Worm (Caenorhabditis elegans) whole organism, mixed stage, embryonic: Measurements from ENCODE around the gene Y48G9A.9.

Experiments used
- M03D4.4 ChIP-seq: sonication (generic microtip); optimal IDR thresholded peaks from 2 replicates; lab custom pipeline; 2017; ENCODE audit warnings: mild to moderate bottlenecking, missing genetic modification characterization, missing compliant biosample characterization
- bed-3 ChIP-seq: fragments of 200-800 bp; sonication (Bioruptor generic); optimal IDR thresholded peaks from 3 replicates; lab custom pipeline; 2018; ENCODE audit warnings: mild to moderate bottlenecking, missing genetic modification characterization, moderate library complexity, missing compliant biosample characterization
- blmp-1 ChIP-seq: fragments of 150-350 bp; optimal IDR thresholded peaks from 2 replicates; lab custom pipeline; 2014; ENCODE audit warnings: missing biosample characterization, missing genetic modification characterization
- ceh-39 ChIP-seq: fragments of 150-350 bp; optimal IDR thresholded peaks from 2 replicates; lab custom pipeline; 2014; ENCODE audit warnings: missing biosample characterization, missing genetic modification characterization
- ceh-43 ChIP-seq: fragments of 200-800 bp; sonication (Bioruptor generic); optimal IDR thresholded peaks from 2 replicates; lab custom pipeline; 2018; ENCODE audit warnings: mild to moderate bottlenecking, missing genetic modification characterization, moderate library complexity, missing compliant biosample characterization
- ceh-83 ChIP-seq: fragments of 200-800 bp; sonication (Bioruptor generic); optimal IDR thresholded peaks from 2 replicates; lab custom pipeline; 2018; ENCODE audit warnings: mild to moderate bottlenecking, missing genetic modification characterization, missing compliant biosample characterization
- cnd-1 ChIP-seq: fragments of 200-800 bp; sonication (Bioruptor generic); optimal IDR thresholded peaks from 2 replicates; lab custom pipeline; 2018; ENCODE audit warnings: mild to moderate bottlenecking, missing genetic modification characterization, missing compliant biosample characterization
- drap-1 ChIP-seq: fragments of 200-800 bp; sonication (Bioruptor generic); optimal IDR thresholded peaks from 3 replicates; lab custom pipeline; 2018; ENCODE audit warnings: mild to moderate bottlenecking, missing genetic modification characterization, missing compliant biosample characterization
- elt-1 ChIP-seq: sonication (generic microtip); optimal IDR thresholded peaks from 2 replicates; lab custom pipeline; 2017; ENCODE audit warnings: missing genetic modification characterization, mild to moderate bottlenecking, missing compliant biosample characterization, antibody characterized with exemption, moderate library complexity, borderline replicate concordance; ENCODE audit not compliant: insufficient read depth
- elt-3 ChIP-seq: fragments of 150-350 bp; optimal IDR thresholded peaks from 2 replicates; lab custom pipeline; 2014; ENCODE audit warnings: missing biosample characterization, missing genetic modification characterization
- flh-1 ChIP-seq: fragments of 200-800 bp; sonication (Bioruptor generic); optimal IDR thresholded peaks from 2 replicates; lab custom pipeline; 2018; ENCODE audit warnings: mild to moderate bottlenecking, missing genetic modification characterization, moderate library complexity, missing compliant biosample characterization
- ham-2 ChIP-seq: fragments of 200-800 bp; sonication (Bioruptor generic); optimal IDR thresholded peaks from 2 replicates; lab custom pipeline; 2018; ENCODE audit warnings: mild to moderate bottlenecking, missing genetic modification characterization, missing compliant biosample characterization
- hlh-1 ChIP-seq: fragments of 150-350 bp; optimal IDR thresholded peaks from 2 replicates; lab custom pipeline; 2014; ENCODE audit warnings: missing biosample characterization, missing genetic modification reagents, missing genetic modification characterization
- lin-13 ChIP-seq: fragments of 150-350 bp; optimal IDR thresholded peaks from 2 replicates; lab custom pipeline; 2014; ENCODE audit warnings: missing biosample characterization, missing genetic modification characterization
- lin-32 ChIP-seq: fragments of 200-800 bp; sonication (Bioruptor generic); optimal IDR thresholded peaks from 2 replicates; lab custom pipeline; 2018; ENCODE audit warnings: mild to moderate bottlenecking, missing genetic modification characterization, missing compliant biosample characterization
- lsy-2 ChIP-seq: fragments of 150-350 bp; optimal IDR thresholded peaks from 2 replicates; lab custom pipeline; 2014; ENCODE audit warnings: missing biosample characterization, missing genetic modification characterization
- mab-5 ChIP-seq: fragments of 150-350 bp; optimal IDR thresholded peaks from 2 replicates; lab custom pipeline; 2014; ENCODE audit warnings: missing biosample characterization, missing genetic modification characterization
- mep-1 ChIP-seq: fragments of 150-350 bp; optimal IDR thresholded peaks from 2 replicates; lab custom pipeline; 2017; ENCODE audit warnings: missing biosample characterization, missing genetic modification reagents, missing genetic modification characterization, inconsistent platforms
- mls-2 ChIP-seq: sonication (generic microtip); optimal IDR thresholded peaks from 2 replicates; lab custom pipeline; 2016; ENCODE audit warnings: mild to moderate bottlenecking, missing genetic modification characterization, moderate library complexity, missing compliant biosample characterization
- nhr-12 ChIP-seq: fragments of 150-350 bp; optimal IDR thresholded peaks from 2 replicates; lab custom pipeline; 2014; ENCODE audit warnings: missing biosample characterization, missing genetic modification characterization
- nhr-2 ChIP-seq: fragments of 150-350 bp; optimal IDR thresholded peaks from 2 replicates; lab custom pipeline; 2014; ENCODE audit warnings: missing biosample characterization, missing genetic modification characterization
- nhr-237 ChIP-seq: fragments of 150-350 bp; optimal IDR thresholded peaks from 2 replicates; lab custom pipeline; 2014; ENCODE audit warnings: missing biosample characterization, missing genetic modification characterization
- nhr-76 ChIP-seq: sonication (generic microtip); optimal IDR thresholded peaks from 2 replicates; lab custom pipeline; 2017; ENCODE audit warnings: missing biosample characterization, missing genetic modification characterization
- pha-4 ChIP-seq: fragments of 150-350 bp; optimal IDR thresholded peaks from 2 replicates; lab custom pipeline; 2018; ENCODE audit warnings: missing biosample characterization, missing genetic modification reagents, missing genetic modification characterization
- sem-2 ChIP-seq: fragments of 200-800 bp; sonication (Bioruptor generic); optimal IDR thresholded peaks from 2 replicates; lab custom pipeline; 2018; ENCODE audit warnings: mild to moderate bottlenecking, missing genetic modification characterization, missing compliant biosample characterization
- snpc-4 ChIP-seq: fragments of 150-350 bp; optimal IDR thresholded peaks from 2 replicates; lab custom pipeline; 2014; ENCODE audit warnings: missing biosample characterization, missing genetic modification characterization
- sptf-1 ChIP-seq: sonication (generic microtip); optimal IDR thresholded peaks from 2 replicates; lab custom pipeline; 2017; ENCODE audit warnings: mild to moderate bottlenecking, missing genetic modification characterization, moderate library complexity, missing compliant biosample characterization
- unc-120 ChIP-seq: sonication (generic microtip); optimal IDR thresholded peaks from 2 replicates; lab custom pipeline; 2017; ENCODE audit warnings: missing genetic modification characterization, missing compliant biosample characterization; ENCODE audit not compliant: poor library complexity, severe bottlenecking
- unc-39 ChIP-seq: fragments of 150-350 bp; optimal IDR thresholded peaks from 2 replicates; lab custom pipeline; 2014; ENCODE audit warnings: missing biosample characterization, missing genetic modification characterization
- unc-62 ChIP-seq: fragments of 150-350 bp; optimal IDR thresholded peaks from 2 replicates; lab custom pipeline; 2014; ENCODE audit warnings: missing biosample characterization, missing genetic modification reagents, missing genetic modification characterization
- zip-8 ChIP-seq: fragments of 150-350 bp; optimal IDR thresholded peaks from 2 replicates; lab custom pipeline; 2014; ENCODE audit warnings: missing biosample characterization, missing genetic modification characterization
- ztf-11 ChIP-seq: fragments of 150-350 bp; optimal IDR thresholded peaks from 2 replicates; lab custom pipeline; 2014; ENCODE audit warnings: missing biosample characterization, missing genetic modification characterization

Gene Y48G9A.9

DNA sequence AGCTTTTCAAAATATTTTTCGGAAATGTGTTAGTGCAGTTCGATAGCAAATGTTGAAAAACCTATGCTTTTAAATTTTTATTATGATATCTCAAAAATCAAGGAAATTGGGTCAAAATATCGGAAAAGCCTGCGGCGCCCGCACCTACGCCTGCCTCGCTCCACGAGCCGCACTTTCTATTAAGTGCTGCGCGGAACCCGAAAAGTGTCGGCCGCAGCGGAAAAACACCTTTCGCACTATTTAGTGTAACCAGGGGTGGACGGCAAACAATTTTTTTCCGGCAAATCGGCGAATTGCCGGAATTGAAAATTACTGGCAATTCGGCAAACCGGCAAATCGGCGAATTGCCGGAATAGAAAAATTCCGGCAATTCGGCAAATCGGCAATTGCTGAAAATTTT lies 7.7 kb upstream of the Y48G9A.9 start:
- TF ChIP-seq unc-62 (GFP tag; lab: Kevin White, UChicago) (no peak), hlh-1 (tag; lab: Kevin White, UChicago) (no peak), cnd-1 (tag; lab: Kevin White, UChicago) (no peak), pha-4 (tag; lab: Kevin White, UChicago) (no peak), ham-2 (GFP tag; lab: Kevin White, UChicago) (no peak), nhr-2 (tag; lab: Kevin White, UChicago) (no peak), mls-2 (tag; lab: Kevin White, UChicago) (no peak), lsy-2 (tag; lab: Kevin White, UChicago) (no peak), flh-1 (GFP tag; lab: Kevin White, UChicago) (no peak), bed-3 (GFP tag; lab: Kevin White, UChicago) (no peak), blmp-1 (tag; lab: Kevin White, UChicago) (no peak), nhr-76 (tag; lab: Kevin White, UChicago) (no peak), nhr-237 (tag; lab: Kevin White, UChicago) (no peak), unc-120 (no peak), ceh-83 (no peak), zip-8 (tag; lab: Kevin White, UChicago) (no peak), sptf-1 (no peak)
- TF ChIP-seq, all 35 proteins: peak for 0

DNA sequence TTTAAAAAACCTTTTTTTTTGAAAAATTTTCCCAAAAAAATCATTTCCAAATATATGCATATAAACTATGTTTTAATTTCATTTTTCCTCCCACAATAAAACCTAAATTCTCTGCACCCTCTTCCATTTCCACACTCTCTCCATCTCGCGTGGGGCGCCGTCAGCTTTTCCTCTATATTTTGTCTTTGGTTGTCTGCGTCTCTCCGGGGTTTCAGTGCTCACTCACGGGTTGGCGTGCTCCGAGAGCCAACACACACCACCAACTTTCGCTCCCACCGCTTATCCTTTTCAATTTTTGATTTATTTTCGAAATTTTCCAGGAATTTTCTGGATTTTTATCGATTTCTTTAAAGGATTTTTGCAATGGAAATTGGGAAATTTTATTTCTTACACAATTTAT lies 3.1 kb upstream of the Y48G9A.9 start:
- TF ChIP-seq ham-2 (GFP tag; lab: Kevin White, UChicago), result no peak
- TF ChIP-seq bed-3 (GFP tag; lab: Kevin White, UChicago), result no peak
- no peak for TF ChIP-seq nhr-2 (tag; lab: Kevin White, UChicago)
- TF ChIP-seq unc-62 (GFP tag; lab: Kevin White, UChicago), result no peak
- no peak for TF ChIP-seq nhr-237 (tag; lab: Kevin White, UChicago)
- no peak for TF ChIP-seq nhr-12
- no peak for TF ChIP-seq nhr-76 (tag; lab: Kevin White, UChicago)
- no peak for TF ChIP-seq mep-1 (tag; lab: Kevin White, UChicago)
- TF ChIP-seq elt-1 (tag; lab: Kevin White, UChicago), result no peak
- TF ChIP-seq zip-8 (tag; lab: Kevin White, UChicago), result no peak
- TF ChIP-seq cnd-1 (tag; lab: Kevin White, UChicago), result no peak
- no peak for TF ChIP-seq flh-1 (GFP tag; lab: Kevin White, UChicago)
- no peak for TF ChIP-seq M03D4.4 (tag; lab: Kevin White, UChicago)
- TF ChIP-seq pha-4 (tag; lab: Kevin White, UChicago), result no peak
- no peak for TF ChIP-seq elt-3 (tag; lab: Kevin White, UChicago)
- TF ChIP-seq ceh-83, result no peak
- TF ChIP-seq mab-5, result no peak
- TF ChIP-seq, all 35 proteins: peak for 0

DNA sequence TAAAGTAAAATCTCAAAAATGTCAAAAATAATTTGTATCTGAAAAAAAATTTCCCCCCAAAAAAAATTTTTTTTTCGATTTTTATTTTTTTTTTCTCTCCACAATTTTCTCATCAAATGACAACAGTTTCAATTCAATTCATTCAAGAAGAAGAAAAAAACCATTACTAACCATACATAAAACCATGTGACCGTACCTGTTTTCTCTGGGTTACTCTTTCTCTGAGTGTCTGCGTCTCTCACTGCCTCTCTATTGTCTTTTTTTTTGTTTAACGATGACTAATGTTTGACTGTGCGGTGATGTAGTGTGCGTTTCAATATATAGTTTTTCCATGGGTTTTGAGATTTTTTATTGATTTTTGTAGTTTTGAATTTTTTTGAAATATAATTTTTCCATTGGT lies 1.8 kb upstream of the Y48G9A.9 start:
- TF ChIP-seq lin-13 (tag; lab: Kevin White, UChicago) (no peak), mep-1 (tag; lab: Kevin White, UChicago) (no peak), cnd-1 (tag; lab: Kevin White, UChicago) (no peak), snpc-4 (no peak), nhr-76 (tag; lab: Kevin White, UChicago) (no peak), unc-120 (no peak), drap-1 (GFP tag; lab: Kevin White, UChicago) (no peak), sptf-1 (no peak), ztf-11 (no peak), M03D4.4 (tag; lab: Kevin White, UChicago) (no peak), mls-2 (tag; lab: Kevin White, UChicago) (no peak), lin-32 (no peak), nhr-237 (tag; lab: Kevin White, UChicago) (no peak), ceh-39 (tag; lab: Kevin White, UChicago) (no peak), ceh-83 (no peak), ceh-43 (no peak), ham-2 (GFP tag; lab: Kevin White, UChicago) (no peak)

DNA sequence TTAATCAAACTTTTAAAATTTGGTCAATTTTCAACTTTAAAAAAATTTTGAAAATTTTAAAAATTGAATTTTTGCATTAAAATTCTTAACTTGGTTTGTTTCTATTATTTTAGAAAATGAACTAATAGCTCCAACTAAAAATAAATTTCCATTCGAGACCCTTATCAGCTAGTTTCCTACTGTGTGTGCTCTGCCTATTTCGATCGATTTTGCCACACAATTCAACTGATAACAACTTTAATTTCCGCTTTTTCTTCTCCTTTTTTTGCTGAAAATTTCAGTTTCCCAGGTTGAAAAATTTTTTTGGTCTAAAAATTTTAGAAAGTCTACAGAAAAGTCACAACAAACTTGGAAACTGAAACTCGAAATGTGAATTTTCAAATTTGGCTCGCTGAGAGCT lies 1.1 kb upstream of the Y48G9A.9 start:
- no peak for TF ChIP-seq snpc-4
- no peak for TF ChIP-seq ceh-39 (tag; lab: Kevin White, UChicago)
- TF ChIP-seq unc-62 (GFP tag; lab: Kevin White, UChicago), result no peak
- no peak for TF ChIP-seq elt-1 (tag; lab: Kevin White, UChicago)
- TF ChIP-seq ztf-11, result no peak
- TF ChIP-seq nhr-12, result no peak
- TF ChIP-seq bed-3 (GFP tag; lab: Kevin White, UChicago), result no peak
- no peak for TF ChIP-seq nhr-2 (tag; lab: Kevin White, UChicago)
- TF ChIP-seq nhr-237 (tag; lab: Kevin White, UChicago), result no peak
- TF ChIP-seq sem-2, result no peak
- no peak for TF ChIP-seq mep-1 (tag; lab: Kevin White, UChicago)
- TF ChIP-seq sptf-1, result no peak
- no peak for TF ChIP-seq drap-1 (GFP tag; lab: Kevin White, UChicago)
- TF ChIP-seq M03D4.4 (tag; lab: Kevin White, UChicago), result no peak
- TF ChIP-seq cnd-1 (tag; lab: Kevin White, UChicago), result no peak
- no peak for TF ChIP-seq blmp-1 (tag; lab: Kevin White, UChicago)
- TF ChIP-seq unc-39 (tag; lab: Kevin White, UChicago), result no peak
- TF ChIP-seq ceh-43, result no peak
- TF ChIP-seq unc-120, result no peak
- TF ChIP-seq lin-13 (tag; lab: Kevin White, UChicago), result no peak
